Worm (Caenorhabditis elegans) whole organism, young adult: Measurements from ENCODE around the gene F33H1.4.
A peak's percentile ranks its signal among the peaks of the same experiment; 100 is the strongest.

ENCODE experiments used
- C17E4.6 ChIP-seq: fragments of 200-800 bp; sonication (Bioruptor generic); IDR thresholded peaks from 2 replicates; pipeline ENCODE4 v1.3.6; 2022; ENCODE audit warnings: missing genetic modification reagents, missing genetic modification characterization, missing compliant biosample characterization
- D2030.7 ChIP-seq: fragments of 200-800 bp; sonication (Bioruptor generic); IDR thresholded peaks from 2 replicates; pipeline ENCODE4 v1.3.6; 2022; ENCODE audit warnings: missing genetic modification reagents, missing genetic modification characterization, missing compliant biosample characterization
- F10E7.11 ChIP-seq: sonication (generic microtip); optimal IDR thresholded peaks from 2 replicates; lab custom pipeline; 2017; ENCODE audit warnings: mild to moderate bottlenecking, missing genetic modification characterization, moderate library complexity, missing compliant biosample characterization
- F22D6.2 ChIP-seq: sonication (generic microtip); optimal IDR thresholded peaks from 2 replicates; lab custom pipeline; 2016; ENCODE audit warnings: mild to moderate bottlenecking, missing genetic modification characterization, missing compliant biosample characterization
- F33H1.4 ChIP-seq: fragments of 200-800 bp; sonication (Bioruptor generic); IDR thresholded peaks from 2 replicates; pipeline ENCODE4 v1.3.6; 2022; ENCODE audit warnings: missing genetic modification reagents, missing genetic modification characterization, missing compliant biosample characterization
- F37B4.10 ChIP-seq: fragments of 200-800 bp; sonication (Bioruptor generic); IDR thresholded peaks from 2 replicates; pipeline ENCODE4 v1.3.6; 2022; ENCODE audit warnings: missing genetic modification characterization, missing compliant biosample characterization
- F39B2.1 ChIP-seq: fragments of 200-800 bp; sonication (Bioruptor generic); IDR thresholded peaks from 2 replicates; pipeline ENCODE4 v1.3.6; 2022; ENCODE audit warnings: missing genetic modification reagents, missing genetic modification characterization, missing compliant biosample characterization
- F55B11.4 ChIP-seq: sonication (generic microtip); optimal IDR thresholded peaks from 2 replicates; lab custom pipeline; 2016; ENCODE audit warnings: missing compliant biosample characterization, missing genetic modification characterization, borderline replicate concordance; ENCODE audit not compliant: insufficient read depth
- K12H6.12 ChIP-seq: fragments of 200-800 bp; sonication (Bioruptor generic); optimal IDR thresholded peaks from 2 replicates; lab custom pipeline; 2018; ENCODE audit warnings: mild to moderate bottlenecking, missing genetic modification characterization, missing compliant biosample characterization
- Y56A3A.18 ChIP-seq: fragments of 200-800 bp; sonication (Bioruptor generic); IDR thresholded peaks from 2 replicates; pipeline ENCODE4 v1.3.6; 2022; ENCODE audit warnings: missing genetic modification reagents, missing genetic modification characterization, missing compliant biosample characterization
- Y67H2A.10 ChIP-seq: fragments of 200-800 bp; sonication (Bioruptor generic); conservative IDR thresholded peaks from 2 replicates; pipeline ENCODE4 v1.3.6; 2022; ENCODE audit warnings: missing genetic modification reagents, missing genetic modification characterization, missing compliant biosample characterization
- Y95B8A.8 ChIP-seq: fragments of 200-800 bp; sonication (Bioruptor generic); IDR thresholded peaks from 2 replicates; pipeline ENCODE4 v1.3.6; 2022; ENCODE audit warnings: missing genetic modification reagents, missing genetic modification characterization, missing compliant biosample characterization
- ZK185.1 ChIP-seq: sonication (generic microtip); optimal IDR thresholded peaks from 2 replicates; lab custom pipeline; 2016; ENCODE audit warnings: mild to moderate bottlenecking, missing genetic modification characterization, missing compliant biosample characterization; ENCODE audit not compliant: poor library complexity, severe bottlenecking
- akir-1 ChIP-seq: fragments of 200-800 bp; sonication (Bioruptor generic); optimal IDR thresholded peaks from 2 replicates; lab custom pipeline; 2018; ENCODE audit warnings: mild to moderate bottlenecking, missing genetic modification characterization, moderate library complexity, missing compliant biosample characterization
- ama-1 ChIP-seq, 3 experiments: fragments of 150-350 bp in 1 of 3; sonication (generic microtip) in 2 of 3; optimal IDR thresholded peaks; 2 replicates each; lab custom pipeline; 2014 to 2018; ENCODE audit warnings: missing biosample characterization in 2 of 3, missing genetic modification characterization in 2 of 3, missing genetic modification reagents in 2 of 3
- attf-5 ChIP-seq: fragments of 200-800 bp; sonication (Bioruptor generic); optimal IDR thresholded peaks from 2 replicates; lab custom pipeline; 2018; ENCODE audit warnings: mild to moderate bottlenecking, missing genetic modification characterization, missing compliant biosample characterization
- attf-6 ChIP-seq: fragments of 200-800 bp; sonication (Bioruptor generic); IDR thresholded peaks from 2 replicates; pipeline ENCODE4 v1.3.6; 2022; ENCODE audit warnings: missing genetic modification reagents, missing genetic modification characterization, missing compliant biosample characterization
- bed-1 ChIP-seq: fragments of 200-800 bp; sonication (Bioruptor generic); IDR thresholded peaks from 2 replicates; pipeline ENCODE4 v1.3.6; 2022; ENCODE audit warnings: missing genetic modification reagents, missing genetic modification characterization, missing compliant biosample characterization
- bed-2 ChIP-seq: fragments of 200-800 bp; sonication (Bioruptor generic); IDR thresholded peaks from 2 replicates; pipeline ENCODE4 v1.3.6; 2022; ENCODE audit warnings: missing genetic modification reagents, missing genetic modification characterization, missing compliant biosample characterization
- ceh-100 ChIP-seq: fragments of 200-800 bp; sonication (Bioruptor generic); IDR thresholded peaks from 2 replicates; pipeline ENCODE4 v1.3.6; 2022; ENCODE audit warnings: missing genetic modification reagents, missing genetic modification characterization, missing compliant biosample characterization
- ceh-40 ChIP-seq: fragments of 200-800 bp; sonication (Bioruptor generic); IDR thresholded peaks from 2 replicates; pipeline ENCODE4 v1.3.6; 2022; ENCODE audit warnings: missing genetic modification characterization, missing compliant biosample characterization
- ceh-91 ChIP-seq: fragments of 200-800 bp; sonication (Bioruptor generic); IDR thresholded peaks from 2 replicates; pipeline ENCODE4 v1.3.6; 2022; ENCODE audit warnings: missing genetic modification reagents, missing genetic modification characterization, missing compliant biosample characterization
- die-1 ChIP-seq: sonication (generic microtip); optimal IDR thresholded peaks from 2 replicates; lab custom pipeline; 2016; ENCODE audit warnings: missing genotype, mild to moderate bottlenecking, missing genetic modification characterization, missing compliant biosample characterization
- dpff-1 ChIP-seq: sonication (generic microtip); optimal IDR thresholded peaks from 2 replicates; lab custom pipeline; 2017; ENCODE audit warnings: mild to moderate bottlenecking, missing genetic modification characterization, missing compliant biosample characterization
- dpl-1 ChIP-seq: fragments of 150-350 bp; optimal IDR thresholded peaks from 2 replicates; lab custom pipeline; 2014; ENCODE audit warnings: missing biosample characterization, missing genetic modification reagents, missing genetic modification characterization
- efl-1 ChIP-seq: fragments of 150-350 bp; optimal IDR thresholded peaks from 2 replicates; lab custom pipeline; 2014; ENCODE audit warnings: missing biosample characterization, missing genetic modification reagents, missing genetic modification characterization
- egl-18 ChIP-seq: fragments of 200-800 bp; sonication (Bioruptor generic); IDR thresholded peaks from 2 replicates; pipeline ENCODE4 v1.3.6; 2022; ENCODE audit warnings: missing genetic modification reagents, missing genetic modification characterization, missing compliant biosample characterization
- egl-44 ChIP-seq: fragments of 200-800 bp; sonication (Bioruptor generic); IDR thresholded peaks from 2 replicates; pipeline ENCODE4 v1.3.6; 2022; ENCODE audit warnings: missing genetic modification reagents, missing genetic modification characterization, missing compliant biosample characterization
- gei-17 ChIP-seq: fragments of 200-800 bp; sonication (Bioruptor generic); optimal IDR thresholded peaks from 2 replicates; lab custom pipeline; 2018; ENCODE audit warnings: mild to moderate bottlenecking, missing genetic modification characterization, missing compliant biosample characterization
- hlh-26 ChIP-seq: fragments of 200-800 bp; sonication (Bioruptor generic); conservative IDR thresholded peaks from 2 replicates; pipeline ENCODE4 v1.3.6; 2022; ENCODE audit warnings: missing genetic modification reagents, missing genetic modification characterization, missing compliant biosample characterization
- hmg-20 ChIP-seq: fragments of 200-800 bp; sonication (Bioruptor generic); IDR thresholded peaks from 2 replicates; pipeline ENCODE4 v1.3.6; 2022; ENCODE audit warnings: missing genetic modification reagents, missing genetic modification characterization, missing compliant biosample characterization
- lin-26 ChIP-seq: fragments of 200-800 bp; sonication (Bioruptor generic); IDR thresholded peaks from 2 replicates; pipeline ENCODE4 v1.3.6; 2022; ENCODE audit warnings: missing genetic modification reagents, missing genetic modification characterization, missing compliant biosample characterization
- lin-35 ChIP-seq, 3 experiments: fragments of 150-350 bp in 2 of 3; sonication (generic microtip) in 1 of 3; optimal IDR thresholded peaks; 2 replicates each; lab custom pipeline; 2014 to 2018; ENCODE audit warnings: missing biosample characterization in 3 of 3, missing genetic modification characterization in 3 of 3, missing genetic modification reagents in 3 of 3
- lin-40 ChIP-seq: sonication (generic microtip); optimal IDR thresholded peaks from 2 replicates; lab custom pipeline; 2016; ENCODE audit warnings: missing genetic modification characterization, mild to moderate bottlenecking, missing compliant biosample characterization, missing genotype, missing genetic modification reagents
- lsl-1 ChIP-seq: fragments of 200-800 bp; sonication (Bioruptor generic); optimal IDR thresholded peaks from 2 replicates; lab custom pipeline; 2018; ENCODE audit warnings: mild to moderate bottlenecking, missing genetic modification characterization, moderate library complexity, missing compliant biosample characterization
- madf-10 ChIP-seq: sonication (generic microtip); optimal IDR thresholded peaks from 2 replicates; lab custom pipeline; 2016; ENCODE audit warnings: mild to moderate bottlenecking, missing genetic modification characterization, missing compliant biosample characterization
- madf-3 ChIP-seq: fragments of 200-800 bp; sonication (Bioruptor generic); IDR thresholded peaks from 2 replicates; pipeline ENCODE4 v1.3.6; 2022; ENCODE audit warnings: missing genetic modification reagents, missing genetic modification characterization, missing compliant biosample characterization
- madf-8 ChIP-seq: fragments of 200-800 bp; sonication (Bioruptor generic); conservative IDR thresholded peaks from 2 replicates; pipeline ENCODE4 v1.3.6; 2022; ENCODE audit warnings: missing genetic modification reagents, missing genetic modification characterization, missing compliant biosample characterization
- pbrm-1 ChIP-seq: fragments of 200-800 bp; sonication (Bioruptor generic); IDR thresholded peaks from 2 replicates; pipeline ENCODE4 v1.3.6; 2022; ENCODE audit warnings: missing genetic modification reagents, missing genetic modification characterization, missing compliant biosample characterization
- sdz-38 ChIP-seq: sonication (generic microtip); optimal IDR thresholded peaks from 2 replicates; lab custom pipeline; 2016; ENCODE audit warnings: missing genotype, missing genetic modification characterization, missing compliant biosample characterization
- sea-2 ChIP-seq: fragments of 200-800 bp; sonication (Bioruptor generic); IDR thresholded peaks from 2 replicates; pipeline ENCODE4 v1.3.6; 2022; ENCODE audit warnings: missing genetic modification characterization, missing compliant biosample characterization
- snpc-3.4 ChIP-seq: sonication (generic microtip); optimal IDR thresholded peaks from 2 replicates; lab custom pipeline; 2017; ENCODE audit warnings: missing genetic modification characterization, mild to moderate bottlenecking, missing compliant biosample characterization, antibody characterized with exemption, moderate library complexity, missing genotype, missing genetic modification reagents
- tbp1 ChIP-seq: fragments of 200-800 bp; sonication (Bioruptor generic); optimal IDR thresholded peaks from 2 replicates; lab custom pipeline; 2018; ENCODE audit warnings: mild to moderate bottlenecking, missing genetic modification characterization, missing compliant biosample characterization
- ztf-22 ChIP-seq: fragments of 200-800 bp; sonication (Bioruptor generic); optimal IDR thresholded peaks from 2 replicates; lab custom pipeline; 2018; ENCODE audit warnings: mild to moderate bottlenecking, missing genetic modification characterization, moderate library complexity, missing compliant biosample characterization
- ztf-25 ChIP-seq: fragments of 200-800 bp; sonication (Bioruptor generic); IDR thresholded peaks from 2 replicates; pipeline ENCODE4 v1.3.6; 2022; ENCODE audit warnings: missing genetic modification reagents, missing genetic modification characterization, missing compliant biosample characterization

F33H1.4 gene

ce11 chrII:10168905-10169782 is 5.3 kb upstream of the F33H1.4 start, which contains the start of gene daf-19 (continued):
- no peak for TF ChIP-seq ceh-40
- TF ChIP-seq attf-6 = no peak
- peak; percentile 23 for TF ChIP-seq lin-40 (tag; lab: Kevin White, UChicago)
- TF ChIP-seq Y56A3A.18 (GFP tag; lab: Robert Waterston, UW) = no peak
- no peak for TF ChIP-seq C17E4.6 (GFP tag; lab: Robert Waterston, UW)
- no peak for TF ChIP-seq egl-44 (GFP tag; lab: Robert Waterston, UW)
- no peak for TF ChIP-seq ama-1 (optimal IDR thresholded peaks at IDR 0.05; lab: Kevin White, UChicago)
- no peak for TF ChIP-seq ama-1 (GFP tag; optimal IDR thresholded peaks at IDR 0.05; lab: Kevin White, UChicago)
- TF ChIP-seq F22D6.2 (tag; lab: Kevin White, UChicago) = no peak
- TF ChIP-seq F33H1.4 (GFP tag; lab: Robert Waterston, UW) = no peak
- peak; percentile 35 for TF ChIP-seq K12H6.12 (tag; lab: Kevin White, UChicago)
- no peak for TF ChIP-seq sea-2 (GFP tag; lab: Robert Waterston, UW)
- no peak for TF ChIP-seq akir-1 (GFP tag; lab: Kevin White, UChicago)
- TF ChIP-seq egl-18 (GFP tag; lab: Robert Waterston, UW) = no peak
- peak; percentile 42 for TF ChIP-seq die-1 (tag; lab: Kevin White, UChicago)
- no peak for TF ChIP-seq Y95B8A.8 (GFP tag; lab: Robert Waterston, UW)
- no peak; the same call in 1 of the 2 replicates for TF ChIP-seq ceh-100 (GFP tag; lab: Robert Waterston, UW)
- TF ChIP-seq F37B4.10 (GFP tag; lab: Robert Waterston, UW) = no peak

- TF ChIP-seq F10E7.11 = no peak
- peak; percentile 7 for TF ChIP-seq snpc-3.4 (tag; lab: Kevin White, UChicago)
- TF ChIP-seq pbrm-1 (GFP tag; lab: Robert Waterston, UW) = no peak
- TF ChIP-seq F33H1.4 (GFP tag; lab: Robert Waterston, UW) = peak; percentile 82
- TF ChIP-seq ztf-22 (GFP tag; lab: Kevin White, UChicago) = no peak
- TF ChIP-seq madf-8 (GFP tag; lab: Robert Waterston, UW) = peak; percentile 75
- TF ChIP-seq ztf-25 (GFP tag; lab: Robert Waterston, UW) = no peak
- TF ChIP-seq ceh-100 (GFP tag; lab: Robert Waterston, UW) = no peak
- no peak for TF ChIP-seq F39B2.1
- no peak for TF ChIP-seq attf-6
- TF ChIP-seq attf-5 (GFP tag; lab: Kevin White, UChicago) = no peak
- TF ChIP-seq lin-26 (GFP tag; lab: Robert Waterston, UW) = no peak
- TF ChIP-seq madf-10 = no peak
- no peak for TF ChIP-seq dpff-1 (tag; lab: Kevin White, UChicago)
- 0 out of 2 replicates have a peak, but pooled peaks have one; percentile 40 for TF ChIP-seq D2030.7 (GFP tag; lab: Robert Waterston, UW)
- no peak for TF ChIP-seq tbp1 (GFP tag; lab: Kevin White, UChicago)
- TF ChIP-seq madf-3 (GFP tag; lab: Robert Waterston, UW) = no peak
- TF ChIP-seq bed-2 (GFP tag; lab: Robert Waterston, UW) = no peak
- TF ChIP-seq hmg-20 (GFP tag; lab: Robert Waterston, UW) = no peak
- TF ChIP-seq ZK185.1 (tag; lab: Kevin White, UChicago) = no peak
- TF ChIP-seq lin-35 (GFP tag; optimal IDR thresholded peaks at IDR 0.05; lab: Kevin White, UChicago) = no peak
- peak; percentile 31 for TF ChIP-seq dpl-1
- TF ChIP-seq efl-1 (GFP tag; lab: Kevin White, UChicago) = peak; percentile 90
- TF ChIP-seq Y67H2A.10 (GFP tag; lab: Robert Waterston, UW) = no peak
- TF ChIP-seq bed-1 (GFP tag; lab: Robert Waterston, UW) = no peak
- no peak for TF ChIP-seq sdz-38
- TF ChIP-seq hlh-26 (GFP tag; lab: Robert Waterston, UW) = no peak
- no peak for TF ChIP-seq gei-17 (GFP tag; lab: Kevin White, UChicago)
- peak; percentile 39 for TF ChIP-seq lsl-1
- TF ChIP-seq F55B11.4 (tag; lab: Kevin White, UChicago) = no peak
- peak; percentile 82 for TF ChIP-seq ceh-91 (GFP tag; lab: Robert Waterston, UW)
These were observed 3.6 kb upstream of the F33H1.4 start, which contains the start of gene gpd-4 for ce11 chrII:10170837-10171318. Gene gpd-4 (plus strand): TSS chrII:10171268.
